Fruit fly (Drosophila melanogaster): ENCODE data around the gene CLIP-190.

The CLIP-190 gene

dm6 chr2L:17378767-17379301, 5.7 kb upstream of the CLIP-190 start (continued):
- TF ChIP-seq CG18011 (GFP tag; optimal IDR thresholded peaks at IDR 0.05): peak; percentile 82
- peak; percentile 93 for TF ChIP-seq chn (GFP tag; optimal IDR thresholded peaks at IDR 0.05)
- TF ChIP-seq CG15269 (tag; optimal IDR thresholded peaks at IDR 0.05): peak; percentile 95
- peak; percentile 92 for TF ChIP-seq sim (GFP tag; IDR thresholded peaks at IDR 0.05)
- peak; percentile 95 for TF ChIP-seq otp (GFP tag; IDR thresholded peaks at IDR 0.05)
- peak; percentile 94 for TF ChIP-seq CG32772 (GFP tag; IDR thresholded peaks at IDR 0.05)
- no peak for TF ChIP-seq ato (GFP tag; IDR thresholded peaks at IDR 0.05; ENCODE audit: partially characterized antibody)
- TF ChIP-seq CG7745 (tag; optimal IDR thresholded peaks at IDR 0.05): peak; percentile 88
- peak; percentile 93 to 96 for TF ChIP-seq Hr51 (GFP tag; optimal IDR thresholded peaks at IDR 0.05)
- TF ChIP-seq Ssrp (tag; optimal IDR thresholded peaks at IDR 0.05): peak; percentile 90
- peak; percentile 99 for TF ChIP-seq CG18764 (GFP tag; optimal IDR thresholded peaks at IDR 0.05)
- peak; percentile 83 for TF ChIP-seq zfh2 (GFP tag; optimal IDR thresholded peaks at IDR 0.05)
- TF ChIP-seq CG13894 (tag; optimal IDR thresholded peaks at IDR 0.05): peak; percentile 88
- TF ChIP-seq psq (GFP tag; optimal IDR thresholded peaks at IDR 0.05): peak; percentile 80
- TF ChIP-seq H2.0 (GFP tag; IDR thresholded peaks at IDR 0.05): peak; percentile 95
- TF ChIP-seq zen2 (GFP tag; IDR thresholded peaks at IDR 0.05; ENCODE audit: partially characterized antibody): no peak
- peak; percentile 92 for TF ChIP-seq CHES-1-like (GFP tag; optimal IDR thresholded peaks at IDR 0.05)
- TF ChIP-seq Sox100B (GFP tag; optimal IDR thresholded peaks at IDR 0.05): peak; percentile 97
- TF ChIP-seq p53 (GFP tag; optimal IDR thresholded peaks at IDR 0.05): peak; percentile 98
- no peak for TF ChIP-seq CG42726 (GFP tag; IDR thresholded peaks at IDR 0.05; ENCODE audit: partially characterized antibody)
- TF ChIP-seq Hr78 (GFP tag; optimal IDR thresholded peaks at IDR 0.05): peak in 1 of 2 experiments; percentile 76
- TF ChIP-seq CG2712 (tag; optimal IDR thresholded peaks at IDR 0.05): peak; percentile 96
- peak; percentile 96 for TF ChIP-seq CG18262 (tag; optimal IDR thresholded peaks at IDR 0.05)
- TF ChIP-seq ap (GFP tag; IDR thresholded peaks at IDR 0.05): peak; percentile 89
- peak; percentile 89 for TF ChIP-seq vfl (GFP tag; optimal IDR thresholded peaks at IDR 0.05)
- TF ChIP-seq D19A (tag; optimal IDR thresholded peaks at IDR 0.05): peak; percentile 91
- TF ChIP-seq CG13775 (GFP tag; optimal IDR thresholded peaks at IDR 0.05): peak; percentile 91
- TF ChIP-seq lilli (GFP tag; optimal IDR thresholded peaks at IDR 0.05): peak; percentile 93
- peak; percentile 90 for TF ChIP-seq CG14667 (GFP tag; IDR thresholded peaks at IDR 0.05)
- TF ChIP-seq Stat92E (GFP tag; optimal IDR thresholded peaks at IDR 0.05): peak in 1 of 3 experiments; percentile 88
- TF ChIP-seq Kr (GFP tag; optimal IDR thresholded peaks at IDR 0.05): peak; percentile 40
- TF ChIP-seq Spps (tag; optimal IDR thresholded peaks at IDR 0.05): peak; percentile 96
- TF ChIP-seq pum (GFP tag; optimal IDR thresholded peaks at IDR 0.05): peak; percentile 93
- peak; percentile 87; the same call in 1 of the 2 replicates for TF ChIP-seq CG8765 (GFP tag; IDR thresholded peaks at IDR 0.05)
- TF ChIP-seq HLH54F (GFP tag; optimal IDR thresholded peaks at IDR 0.05): peak; percentile 90
- no peak for TF ChIP-seq cad (GFP tag; optimal IDR thresholded peaks at IDR 0.05)
- peak; percentile 88 for TF ChIP-seq CG9437 (GFP tag; optimal IDR thresholded peaks at IDR 0.05)
- TF ChIP-seq tio (GFP tag; optimal IDR thresholded peaks at IDR 0.05): peak; percentile 89
- no peak for TF ChIP-seq hth (optimal IDR thresholded peaks at IDR 0.05)
- peak; percentile 95 for TF ChIP-seq CG1603 (tag; optimal IDR thresholded peaks at IDR 0.05)
- peak; percentile 93 for TF ChIP-seq tin (GFP tag; optimal IDR thresholded peaks at IDR 0.05)
- TF ChIP-seq CG4360 (GFP tag; IDR thresholded peaks at IDR 0.05): peak; percentile 85
- no peak for TF ChIP-seq unc-4 (GFP tag; IDR thresholded peaks at IDR 0.05; ENCODE audit: partially characterized antibody)
- peak; percentile 94 for TF ChIP-seq CG4820 (GFP tag; optimal IDR thresholded peaks at IDR 0.05)
- peak; percentile 95 for TF ChIP-seq Hsf (GFP tag; optimal IDR thresholded peaks at IDR 0.05)
- TF ChIP-seq B-H1 (GFP tag; IDR thresholded peaks at IDR 0.05): peak; percentile 87
- TF ChIP-seq CG32767 (GFP tag; IDR thresholded peaks at IDR 0.05): peak; percentile 91
- TF ChIP-seq HLH4C (GFP tag; IDR thresholded peaks at IDR 0.05; ENCODE audit: partially characterized antibody): no peak
- TF ChIP-seq sima (GFP tag; optimal IDR thresholded peaks at IDR 0.05): peak; percentile 96
- peak; percentile 93 for TF ChIP-seq CG30431 (GFP tag; optimal IDR thresholded peaks at IDR 0.05)
